Worm (Caenorhabditis elegans) whole organism, early embryonic: ENCODE measurements around the gene mlc-3.

ENCODE experiments used
- F13C5.2 ChIP-seq: sonication (generic microtip); optimal IDR thresholded peaks from 2 replicates; lab custom pipeline; 2017; ENCODE audit warnings: mild to moderate bottlenecking, missing genetic modification characterization, inconsistent platforms, missing compliant biosample characterization
- aly-1 ChIP-seq: sonication (generic microtip); optimal IDR thresholded peaks from 2 replicates; lab custom pipeline; 2016; ENCODE audit warnings: missing genetic modification characterization, missing compliant biosample characterization
- ama-1 ChIP-seq: fragments of 150-350 bp; optimal IDR thresholded peaks from 2 replicates; lab custom pipeline; 2014
- flt-1 ChIP-seq: fragments of 200-800 bp; sonication (Bioruptor generic); IDR thresholded peaks from 2 replicates; pipeline ENCODE4 v1.3.6; 2022; ENCODE audit warnings: missing genetic modification characterization, missing compliant biosample characterization
- hmg-4 ChIP-seq: fragments of 200-800 bp; sonication (Bioruptor generic); optimal IDR thresholded peaks from 2 replicates; lab custom pipeline; 2018; ENCODE audit warnings: mild to moderate bottlenecking, missing genetic modification characterization, missing compliant biosample characterization
- hnd-1 ChIP-seq: sonication (generic microtip); optimal IDR thresholded peaks from 2 replicates; lab custom pipeline; 2016; ENCODE audit warnings: missing genetic modification characterization, missing compliant biosample characterization
- tbx-11 ChIP-seq: fragments of 200-800 bp; sonication (Bioruptor generic); IDR thresholded peaks from 2 replicates; pipeline ENCODE4 v1.3.6; 2022; ENCODE audit warnings: missing genetic modification characterization, missing compliant biosample characterization
- tra-4 ChIP-seq: sonication (generic microtip); optimal IDR thresholded peaks from 2 replicates; lab custom pipeline; 2017; ENCODE audit warnings: missing genetic modification characterization, missing compliant biosample characterization

DNA sequence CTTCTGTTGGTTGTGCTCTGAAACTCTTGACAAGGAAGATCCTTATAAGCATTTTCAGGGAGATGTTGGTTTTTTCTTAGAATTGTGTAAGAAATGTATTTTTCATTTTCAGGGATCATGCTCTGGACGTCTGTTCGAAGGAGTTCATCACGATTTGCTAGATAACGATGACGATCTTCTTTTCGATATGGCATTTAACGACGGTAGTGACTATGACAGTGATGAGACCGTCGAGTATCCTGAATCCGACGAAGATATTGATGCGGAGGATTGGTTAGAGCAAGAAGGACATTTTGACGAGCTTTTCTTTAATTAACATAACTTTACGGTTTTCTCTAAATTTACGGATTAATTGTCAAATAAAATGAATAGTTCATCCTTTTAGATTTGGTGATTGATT, 23.9 kb downstream of the mlc-3 start:
- no peak for TF ChIP-seq hmg-4 (GFP tag; lab: Kevin White, UChicago)
- TF ChIP-seq flt-1 (GFP tag; lab: Robert Waterston, UW) = no peak
- no peak for TF ChIP-seq aly-1 (tag; lab: Kevin White, UChicago)
- no peak for TF ChIP-seq hnd-1
- TF ChIP-seq tra-4 (tag; lab: Kevin White, UChicago) = no peak
- no peak for TF ChIP-seq ama-1 (lab: Kevin White, UChicago)
- no peak for TF ChIP-seq tbx-11 (GFP tag; lab: Robert Waterston, UW)
- TF ChIP-seq F13C5.2 (tag; lab: Kevin White, UChicago) = no peak
